Worm (Caenorhabditis elegans): ENCODE data around the gene C26B9.6.

The C26B9.6 gene

DNA sequence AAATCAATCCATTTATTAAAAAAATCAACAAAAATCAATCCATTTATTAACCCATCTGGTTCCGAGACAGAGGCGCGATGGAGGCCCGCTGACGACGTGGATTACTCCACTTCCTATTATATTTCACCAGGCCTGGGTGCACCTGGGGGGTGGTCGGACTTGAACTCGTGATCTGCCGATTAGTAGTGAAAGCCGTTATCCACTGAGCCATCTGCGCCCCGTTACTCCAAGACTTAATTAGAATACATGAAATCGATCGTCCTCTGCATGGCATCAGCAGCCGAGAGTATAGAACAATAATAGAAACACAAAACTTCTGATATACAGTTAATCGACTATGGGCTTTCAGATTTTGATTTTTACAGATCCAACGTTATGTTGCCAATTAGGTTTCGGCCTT is 25.6 kb downstream of the C26B9.6 start:
- TF ChIP-seq ceh-43 (GFP tag; optimal IDR thresholded peaks at IDR 0.05) = no peak
- no peak for TF ChIP-seq snpc-4 (tag; optimal IDR thresholded peaks at IDR 0.05)

DNA sequence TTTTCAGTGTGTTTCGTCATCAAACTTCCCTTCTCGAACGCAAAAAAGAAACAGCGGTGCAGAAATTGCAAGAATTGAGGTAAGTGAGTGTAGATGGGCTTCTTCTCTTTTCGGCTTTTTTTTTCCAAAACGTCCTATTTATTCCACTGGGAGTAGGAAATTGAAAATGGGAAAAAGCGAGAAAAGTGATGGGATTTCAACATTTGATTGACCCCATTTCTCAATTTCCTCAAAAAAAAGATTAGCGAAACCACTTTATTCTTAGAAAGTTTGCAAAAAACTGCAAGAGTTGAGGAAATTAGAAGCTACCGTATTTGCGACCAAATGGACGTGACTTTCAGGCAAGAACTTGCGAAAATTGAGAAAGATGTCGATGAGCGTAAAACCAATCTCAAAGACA is 31.8 kb downstream of the C26B9.6 start, which contains the start of gene ags-3:
Gene ags-3, minus strand, starts transcription at position 101 of the 400 bp plus-strand sequence.
- TF ChIP-seq tbx-8 (GFP tag; optimal IDR thresholded peaks at IDR 0.05) = no peak
- TF ChIP-seq elt-3 (tag; optimal IDR thresholded peaks at IDR 0.05) = no peak
- TF ChIP-seq blmp-1 (tag; optimal IDR thresholded peaks at IDR 0.05) = no peak
- no peak for TF ChIP-seq nhr-2 (tag; optimal IDR thresholded peaks at IDR 0.05)
- TF ChIP-seq cnd-1 (tag; optimal IDR thresholded peaks at IDR 0.05) = no peak
- TF ChIP-seq ztf-11 (tag; optimal IDR thresholded peaks at IDR 0.05) = no peak
- no peak for TF ChIP-seq bed-3 (GFP tag; optimal IDR thresholded peaks at IDR 0.05)
- TF ChIP-seq nhr-28 (tag; optimal IDR thresholded peaks at IDR 0.05) = no peak
- no peak for TF ChIP-seq zip-8 (tag; optimal IDR thresholded peaks at IDR 0.05)
- TF ChIP-seq ceh-43 (GFP tag; optimal IDR thresholded peaks at IDR 0.05) = no peak
- TF ChIP-seq unc-62 (GFP tag; optimal IDR thresholded peaks at IDR 0.05) = no peak
- TF ChIP-seq drap-1 (GFP tag; optimal IDR thresholded peaks at IDR 0.05) = no peak
- no peak for TF ChIP-seq lin-13 (tag; optimal IDR thresholded peaks at IDR 0.05)

DNA sequence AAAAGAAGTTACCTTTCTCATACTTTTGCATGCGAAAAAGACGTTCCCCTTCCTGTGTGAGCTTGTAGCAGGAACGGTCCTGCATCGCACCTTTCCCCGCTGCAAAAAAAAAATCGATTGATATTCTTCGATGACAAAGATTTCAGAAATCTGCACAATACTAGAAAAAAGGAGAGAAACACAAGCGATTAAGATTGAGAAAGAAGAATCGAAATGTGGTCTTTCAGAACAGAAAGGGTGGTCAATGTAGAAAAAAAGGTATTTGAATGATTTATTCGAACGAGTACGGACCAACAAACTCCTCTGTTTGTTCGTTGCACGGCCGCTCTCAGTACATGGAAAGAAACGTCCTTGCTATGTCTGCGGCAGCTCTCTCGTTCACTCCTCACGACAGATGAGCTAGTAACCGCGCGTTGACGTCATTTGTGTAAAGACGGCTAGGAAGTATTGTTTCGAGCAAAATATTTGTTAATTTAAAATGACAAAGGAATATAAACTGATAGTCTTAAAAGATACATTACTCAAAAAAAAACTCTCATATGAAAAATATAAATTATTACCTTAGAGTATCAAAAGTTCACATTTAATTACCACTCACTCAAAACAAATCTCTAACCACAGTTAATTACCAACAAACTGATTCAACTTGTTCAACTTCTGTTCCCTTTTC is 37.2 kb downstream of the C26B9.6 start, which contains the start of gene ift-81:
Gene ift-81, plus strand, starts transcription at position 620 of the 670 bp plus-strand sequence.
- TF ChIP-seq lin-13 (tag; optimal IDR thresholded peaks at IDR 0.05) (peak; percentile 5), M03D4.4 (tag; optimal IDR thresholded peaks at IDR 0.05) (no peak), ces-1 (GFP tag; optimal IDR thresholded peaks at IDR 0.05) (peak; percentile 12), hlh-1 (tag; optimal IDR thresholded peaks at IDR 0.05) (peak; percentile 46), mep-1 (tag; optimal IDR thresholded peaks at IDR 0.05) (peak; percentile 29)

DNA sequence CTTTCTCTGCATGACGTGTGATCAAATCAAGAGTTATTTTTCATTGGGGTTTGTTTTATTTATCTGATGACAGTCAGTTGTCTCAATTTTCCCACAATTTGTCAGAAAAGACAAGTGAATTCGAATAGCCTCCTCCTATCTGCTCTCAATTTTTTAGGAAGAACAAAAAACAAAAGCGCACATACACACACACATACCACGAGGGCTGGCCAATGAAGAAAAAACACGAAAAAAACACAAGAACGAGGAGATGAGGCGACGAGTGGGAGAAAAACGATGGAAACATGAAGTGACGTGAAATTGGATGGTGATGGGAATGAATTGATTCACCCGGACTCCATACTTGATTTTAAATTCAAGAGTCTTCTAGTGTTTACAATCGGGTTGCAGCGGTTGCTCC is 41.4 kb downstream of the C26B9.6 start:
- no peak for TF ChIP-seq M03D4.4 (tag; optimal IDR thresholded peaks at IDR 0.05)

DNA sequence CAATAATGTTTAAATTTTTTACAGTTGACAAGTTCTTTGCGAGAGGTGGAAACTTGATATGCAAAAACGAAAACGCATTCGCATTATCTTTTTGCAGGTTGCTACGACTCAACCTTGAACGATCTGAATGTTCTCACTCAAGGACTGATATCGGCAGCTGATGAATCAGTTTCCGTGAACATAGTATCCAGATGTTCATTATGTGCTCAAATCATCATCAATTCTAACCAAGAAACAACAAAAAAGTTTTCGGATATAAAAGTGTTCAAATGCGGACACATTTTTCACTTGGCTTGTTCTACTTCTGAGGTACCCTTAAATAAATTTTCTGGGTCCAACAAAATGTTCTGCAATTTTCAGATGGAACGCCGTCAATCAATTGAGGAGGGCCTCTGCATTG is 46.2 kb downstream of the C26B9.6 start:
- TF ChIP-seq mab-5 (tag; optimal IDR thresholded peaks at IDR 0.05) (no peak), nhr-237 (tag; optimal IDR thresholded peaks at IDR 0.05) (no peak), snpc-4 (tag; optimal IDR thresholded peaks at IDR 0.05) (no peak), nhr-28 (tag; optimal IDR thresholded peaks at IDR 0.05) (no peak)

DNA sequence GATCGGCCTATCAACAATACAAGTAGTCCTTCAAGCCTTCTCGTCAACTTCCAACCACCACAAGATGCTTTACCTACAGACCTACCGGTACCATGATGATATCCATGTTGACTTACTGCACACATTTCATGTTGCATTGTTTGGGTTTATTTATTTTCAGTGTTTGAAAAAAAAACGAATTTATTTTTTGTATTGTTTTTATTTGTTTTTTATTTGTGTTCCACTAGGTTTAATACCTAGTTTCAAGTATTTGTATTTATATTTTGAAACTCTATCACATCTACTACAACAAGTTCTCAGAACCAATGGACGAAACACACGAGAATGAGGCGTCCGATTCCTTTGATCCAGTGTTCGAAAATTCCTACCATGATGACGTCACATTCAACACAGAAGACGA is 51.7 kb downstream of the C26B9.6 start, which contains the start of gene vps-41:
Gene vps-41, plus strand, starts transcription at position 301 of the 400 bp plus-strand sequence.
- TF ChIP-seq sem-2 (GFP tag; optimal IDR thresholded peaks at IDR 0.05) (no peak), tbx-8 (GFP tag; optimal IDR thresholded peaks at IDR 0.05) (no peak), M03D4.4 (tag; optimal IDR thresholded peaks at IDR 0.05) (no peak), mep-1 (tag; optimal IDR thresholded peaks at IDR 0.05) (no peak), ceh-39 (tag; optimal IDR thresholded peaks at IDR 0.05) (no peak), unc-39 (tag; optimal IDR thresholded peaks at IDR 0.05) (no peak), lin-32 (GFP tag; optimal IDR thresholded peaks at IDR 0.05) (no peak), lin-13 (tag; optimal IDR thresholded peaks at IDR 0.05) (no peak), nhr-28 (tag; optimal IDR thresholded peaks at IDR 0.05) (no peak), nhr-237 (tag; optimal IDR thresholded peaks at IDR 0.05) (no peak)
